Worm (Caenorhabditis elegans) whole organism, late embryonic: ENCODE measurements around the gene K07F5.12.

ENCODE experiments used
- C08G9.2 ChIP-seq: sonication (generic microtip); optimal IDR thresholded peaks from 2 replicates; lab custom pipeline; 2016; ENCODE audit warnings: mild to moderate bottlenecking, missing genetic modification characterization, moderate library complexity, missing compliant biosample characterization
- F13H6.1 ChIP-seq: sonication (generic microtip); optimal IDR thresholded peaks from 2 replicates; lab custom pipeline; 2016; ENCODE audit warnings: missing genetic modification characterization, missing compliant biosample characterization
- T23F11.4 ChIP-seq: fragments of 200-800 bp; sonication (Bioruptor generic); optimal IDR thresholded peaks from 2 replicates; lab custom pipeline; 2018; ENCODE audit warnings: mild to moderate bottlenecking, missing genetic modification characterization, missing compliant biosample characterization
- ahr-1 ChIP-seq: sonication (generic microtip); optimal IDR thresholded peaks from 2 replicates; lab custom pipeline; 2016; ENCODE audit warnings: missing genetic modification characterization, missing compliant biosample characterization
- ama-1 ChIP-seq: fragments of 150-350 bp; optimal IDR thresholded peaks from 2 replicates; lab custom pipeline; 2014
- ceh-6 ChIP-seq: fragments of 200-800 bp; sonication (Bioruptor generic); optimal IDR thresholded peaks from 2 replicates; lab custom pipeline; 2018; ENCODE audit warnings: mild to moderate bottlenecking, missing genetic modification characterization, missing compliant biosample characterization
- che-1 ChIP-seq: sonication (generic microtip); optimal IDR thresholded peaks from 2 replicates; lab custom pipeline; 2016; ENCODE audit warnings: mild to moderate bottlenecking, missing genetic modification characterization, missing compliant biosample characterization
- fkh-10 ChIP-seq: fragments of 150-350 bp; optimal IDR thresholded peaks from 2 replicates; lab custom pipeline; 2014; ENCODE audit warnings: missing biosample characterization, missing genetic modification reagents, missing genetic modification characterization
- hlh-30 ChIP-seq: sonication (generic microtip); optimal IDR thresholded peaks from 2 replicates; lab custom pipeline; 2017; ENCODE audit warnings: antibody characterized with exemption, missing genetic modification characterization, missing compliant biosample characterization; ENCODE audit not compliant: insufficient read depth
- nhr-11 ChIP-seq: fragments of 150-350 bp; optimal IDR thresholded peaks from 2 replicates; lab custom pipeline; 2014; ENCODE audit warnings: missing biosample characterization, missing genetic modification characterization
- nhr-232 ChIP-seq: sonication (generic microtip); optimal IDR thresholded peaks from 2 replicates; lab custom pipeline; 2016; ENCODE audit warnings: missing genetic modification characterization, missing compliant biosample characterization
- pag-3 ChIP-seq: sonication (generic microtip); optimal IDR thresholded peaks from 2 replicates; lab custom pipeline; 2016; ENCODE audit warnings: missing compliant biosample characterization, missing genetic modification characterization, borderline replicate concordance
- ref-2 ChIP-seq: sonication (generic microtip); optimal IDR thresholded peaks from 2 replicates; lab custom pipeline; 2016; ENCODE audit warnings: missing genetic modification characterization, missing compliant biosample characterization
- sdc-2 ChIP-seq: sonication (generic microtip); optimal IDR thresholded peaks from 2 replicates; lab custom pipeline; 2016; ENCODE audit warnings: missing genotype, missing genetic modification characterization, missing compliant biosample characterization

- TF ChIP-seq C08G9.2 (no peak), F13H6.1 (tag; lab: Kevin White, UChicago) (no peak), T23F11.4 (GFP tag; lab: Kevin White, UChicago) (no peak), che-1 (tag; lab: Kevin White, UChicago) (no peak), nhr-232 (tag; lab: Kevin White, UChicago) (no peak), pag-3 (no peak), ama-1 (lab: Kevin White, UChicago) (no peak), ahr-1 (tag; lab: Kevin White, UChicago) (no peak), ceh-6 (no peak), fkh-10 (GFP tag; lab: Kevin White, UChicago) (no peak), nhr-11 (tag; lab: Kevin White, UChicago) (no peak), sdc-2 (tag; lab: Kevin White, UChicago) (no peak), ref-2 (tag; lab: Kevin White, UChicago) (no peak), hlh-30 (tag; lab: Kevin White, UChicago) (no peak)
Observed at ce11 chrIV:9824480-9824879, 31.3 kb upstream of the K07F5.12 start, which contains the start of gene catp-6.
